Fruit fly (Drosophila melanogaster) whole organism, embryonic: ENCODE results near the gene CG13108.

ENCODE experiments used
- Antp ChIP-seq: fragments of 200-800 bp; sonication (Bioruptor generic); optimal IDR thresholded peaks from 3 replicates; lab custom pipeline; 2016; ENCODE audit warnings: missing biosample characterization, missing genetic modification characterization
- B-H1 ChIP-seq: fragments of 200-800 bp; sonication (Bioruptor generic); IDR thresholded peaks from 3 replicates; pipeline ENCODE4 v1.3.6; 2022; ENCODE audit warnings: missing biosample characterization, missing genetic modification characterization
- B-H2 ChIP-seq: fragments of 200-800 bp; sonication (Bioruptor generic); optimal IDR thresholded peaks from 2 replicates; lab custom pipeline; 2018; ENCODE audit warnings: missing biosample characterization, mild to moderate bottlenecking, missing genetic modification characterization
- CG1024 ChIP-seq: fragments of 200-800 bp; sonication (Bioruptor generic); IDR thresholded peaks from 2 replicates; pipeline ENCODE4 v1.3.6; 2022; ENCODE audit warnings: missing biosample characterization, missing genetic modification characterization
- CG13775 ChIP-seq: fragments of 200-800 bp; sonication (Bioruptor generic); optimal IDR thresholded peaks from 3 replicates; lab custom pipeline; 2017; ENCODE audit warnings: missing biosample characterization, mild to moderate bottlenecking, missing genetic modification characterization
- CG2875 ChIP-seq: fragments of 200-800 bp; sonication (Bioruptor generic); optimal IDR thresholded peaks from 2 replicates; lab custom pipeline; 2017; ENCODE audit warnings: missing biosample characterization, mild to moderate bottlenecking, missing genetic modification characterization, missing genetic modification reagents
- CG31441 ChIP-seq: fragments of 200-800 bp; sonication (Bioruptor generic); IDR thresholded peaks from 2 replicates; pipeline ENCODE4 v1.3.6; 2022; ENCODE audit warnings: missing biosample characterization, missing genetic modification characterization
- CG3163 ChIP-seq: fragments of 200-800 bp; sonication (Bioruptor generic); optimal IDR thresholded peaks from 3 replicates; lab custom pipeline; 2016; ENCODE audit warnings: missing biosample characterization, missing genetic modification characterization
- CG32772 ChIP-seq: fragments of 200-800 bp; sonication (Bioruptor generic); IDR thresholded peaks from 2 replicates; pipeline ENCODE4 v1.3.6; 2022; ENCODE audit warnings: missing biosample characterization, missing genetic modification characterization
- CG33213 ChIP-seq: fragments of 200-800 bp; sonication (Bioruptor generic); optimal IDR thresholded peaks from 3 replicates; lab custom pipeline; 2016; ENCODE audit warnings: missing biosample characterization, missing genetic modification characterization
- CG4282 ChIP-seq: fragments of 200-800 bp; sonication (Bioruptor generic); optimal IDR thresholded peaks from 2 replicates; lab custom pipeline; 2016; ENCODE audit warnings: missing biosample characterization, missing genetic modification characterization
- CG43689 ChIP-seq: fragments of 200-800 bp; sonication (Bioruptor generic); IDR thresholded peaks from 2 replicates; pipeline ENCODE4 v1.3.6; 2022; ENCODE audit warnings: missing biosample characterization, missing genetic modification characterization
- CG6791 ChIP-seq: fragments of 200-800 bp; sonication (Bioruptor generic); IDR thresholded peaks from 3 replicates; pipeline ENCODE4 v1.3.6; 2022; ENCODE audit warnings: missing biosample characterization, missing genetic modification characterization; ENCODE audit not compliant: partially characterized antibody
- CG7745 ChIP-seq: fragments of 200-800 bp; sonication (Bioruptor generic); optimal IDR thresholded peaks from 2 replicates; lab custom pipeline; 2018; ENCODE audit warnings: missing biosample characterization, mild to moderate bottlenecking, missing genetic modification characterization, moderate library complexity
- CG8290 ChIP-seq, 3 experiments: fragments of 200-800 bp; sonication (Bioruptor generic); optimal IDR thresholded peaks; 2 replicates each; lab custom pipeline; 2016 to 2019; ENCODE audit warnings: missing biosample characterization in 3 of 3, missing genetic modification characterization in 3 of 3, mild to moderate bottlenecking in 2 of 3, moderate library complexity in 1 of 3
- CG9817 ChIP-seq: fragments of 200-800 bp; sonication (Bioruptor generic); optimal IDR thresholded peaks from 2 replicates; lab custom pipeline; 2018; ENCODE audit warnings: missing biosample characterization, mild to moderate bottlenecking, missing genetic modification characterization, moderate library complexity
- CoRest ChIP-seq: fragments of 200-800 bp; sonication (Bioruptor generic); optimal IDR thresholded peaks from 3 replicates; lab custom pipeline; 2018; ENCODE audit warnings: missing biosample characterization, mild to moderate bottlenecking, missing genetic modification characterization, moderate library complexity
- Dip3 ChIP-seq: fragments of 200-800 bp; sonication (Bioruptor generic); optimal IDR thresholded peaks from 3 replicates; lab custom pipeline; 2016; ENCODE audit warnings: missing biosample characterization, missing genetic modification characterization
- Dref ChIP-seq: fragments of 200-800 bp; sonication (Bioruptor generic); IDR thresholded peaks from 2 replicates; pipeline ENCODE4 v1.3.6; 2022; ENCODE audit warnings: missing biosample characterization, missing genetic modification characterization
- ERR ChIP-seq: fragments of 200-800 bp; sonication (Bioruptor generic); optimal IDR thresholded peaks from 2 replicates; lab custom pipeline; 2016; ENCODE audit warnings: missing biosample characterization, missing genetic modification characterization
- Elba2 ChIP-seq: fragments of 200-800 bp; sonication (Bioruptor generic); optimal IDR thresholded peaks from 3 replicates; lab custom pipeline; 2016; ENCODE audit warnings: missing biosample characterization, missing genetic modification characterization
- Ets97D ChIP-seq: fragments of 200-800 bp; sonication (Bioruptor generic); optimal IDR thresholded peaks from 3 replicates; lab custom pipeline; 2016; ENCODE audit warnings: missing biosample characterization, missing genetic modification characterization
- Fer2 ChIP-seq: fragments of 200-800 bp; sonication (Bioruptor generic); optimal IDR thresholded peaks from 2 replicates; lab custom pipeline; 2018; ENCODE audit warnings: missing biosample characterization, mild to moderate bottlenecking, missing genetic modification characterization, moderate library complexity
- Gsc ChIP-seq: fragments of 200-800 bp; sonication (Bioruptor generic); IDR thresholded peaks from 2 replicates; pipeline ENCODE4 v1.3.6; 2022; ENCODE audit warnings: missing biosample characterization, missing genetic modification characterization
- H2.0 ChIP-seq: fragments of 200-800 bp; sonication (Bioruptor generic); IDR thresholded peaks from 2 replicates; pipeline ENCODE4 v1.3.6; 2022; ENCODE audit warnings: missing biosample characterization, missing genetic modification characterization
- HHEX ChIP-seq: fragments of 200-800 bp; sonication (Bioruptor generic); optimal IDR thresholded peaks from 3 replicates; lab custom pipeline; 2017; ENCODE audit warnings: missing biosample characterization, mild to moderate bottlenecking, missing genetic modification characterization, missing genetic modification reagents
- Hand ChIP-seq: fragments of 200-800 bp; sonication (Bioruptor generic); optimal IDR thresholded peaks from 2 replicates; lab custom pipeline; 2017; ENCODE audit warnings: mild to moderate bottlenecking, missing biosample characterization, missing genetic modification reagents, missing genetic modification characterization
- Hmr ChIP-seq: fragments of 200-800 bp; sonication (Bioruptor generic); optimal IDR thresholded peaks from 3 replicates; lab custom pipeline; 2017; ENCODE audit warnings: mild to moderate bottlenecking, missing biosample characterization, missing genetic modification reagents, missing genetic modification characterization
- Lhr ChIP-seq: fragments of 200-800 bp; sonication (Bioruptor generic); optimal IDR thresholded peaks from 3 replicates; lab custom pipeline; 2017; ENCODE audit warnings: mild to moderate bottlenecking, missing biosample characterization, missing genetic modification reagents, missing genetic modification characterization
- Mes4 ChIP-seq: fragments of 200-800 bp; sonication (Bioruptor generic); optimal IDR thresholded peaks from 2 replicates; lab custom pipeline; 2016; ENCODE audit warnings: missing biosample characterization, missing genetic modification characterization
- Oaz ChIP-seq: fragments of 200-800 bp; sonication (Bioruptor generic); IDR thresholded peaks from 2 replicates; pipeline ENCODE4 v1.3.6; 2022; ENCODE audit warnings: missing biosample characterization, missing genetic modification characterization
- Pdp1 ChIP-seq, 2 experiments: fragments of 200-800 bp; sonication (Bioruptor generic); optimal IDR thresholded peaks; 3 replicates each; lab custom pipeline; 2016; ENCODE audit warnings: missing biosample characterization in 2 of 2, missing genetic modification characterization in 2 of 2, mild to moderate bottlenecking in 1 of 2, moderate library complexity in 1 of 2
- Rx ChIP-seq: fragments of 200-800 bp; sonication (Bioruptor generic); IDR thresholded peaks from 2 replicates; pipeline ENCODE4 v1.3.6; 2022; ENCODE audit warnings: missing biosample characterization, missing genetic modification characterization
- Sry-β ChIP-seq: fragments of 200-800 bp; sonication (Bioruptor generic); optimal IDR thresholded peaks from 2 replicates; lab custom pipeline; 2018; ENCODE audit warnings: missing biosample characterization, mild to moderate bottlenecking, missing genetic modification characterization, moderate library complexity
- Ssrp ChIP-seq: fragments of 200-800 bp; sonication (Bioruptor generic); optimal IDR thresholded peaks from 2 replicates; lab custom pipeline; 2018; ENCODE audit warnings: missing biosample characterization, mild to moderate bottlenecking, missing genetic modification characterization, moderate library complexity
- abd-A ChIP-seq: fragments of 200-800 bp; sonication (Bioruptor generic); optimal IDR thresholded peaks from 3 replicates; lab custom pipeline; 2019; ENCODE audit warnings: missing biosample characterization, mild to moderate bottlenecking, missing genetic modification characterization, moderate library complexity
- ap ChIP-seq: fragments of 200-800 bp; sonication (Bioruptor generic); IDR thresholded peaks from 2 replicates; pipeline ENCODE4 v1.3.6; 2022; ENCODE audit warnings: missing biosample characterization, missing genetic modification characterization
- bab2 ChIP-seq: fragments of 200-800 bp; sonication (Bioruptor generic); optimal IDR thresholded peaks from 2 replicates; lab custom pipeline; 2016; ENCODE audit warnings: missing biosample characterization, missing genetic modification characterization
- fu2 ChIP-seq: fragments of 200-800 bp; sonication (Bioruptor generic); optimal IDR thresholded peaks from 2 replicates; lab custom pipeline; 2016; ENCODE audit warnings: missing biosample characterization, missing genetic modification characterization
- gfzf ChIP-seq: fragments of 200-800 bp; sonication (Bioruptor generic); optimal IDR thresholded peaks from 2 replicates; lab custom pipeline; 2016; ENCODE audit warnings: missing biosample characterization, mild to moderate bottlenecking, missing genetic modification characterization, moderate library complexity
- grn ChIP-seq: fragments of 200-800 bp; sonication (Bioruptor generic); optimal IDR thresholded peaks from 3 replicates; lab custom pipeline; 2017; ENCODE audit warnings: missing biosample characterization, missing genetic modification characterization
- lilli ChIP-seq: fragments of 200-800 bp; sonication (Bioruptor generic); optimal IDR thresholded peaks from 3 replicates; lab custom pipeline; 2016; ENCODE audit warnings: missing biosample characterization, missing genetic modification characterization
- mld ChIP-seq: fragments of 200-800 bp; sonication (Bioruptor generic); IDR thresholded peaks from 3 replicates; pipeline ENCODE4 v1.3.6; 2022; ENCODE audit warnings: missing biosample characterization, missing genetic modification characterization; ENCODE audit not compliant: partially characterized antibody
- odd ChIP-seq: fragments of 200-800 bp; sonication (Bioruptor generic); optimal IDR thresholded peaks from 2 replicates; lab custom pipeline; 2017; ENCODE audit warnings: missing biosample characterization, mild to moderate bottlenecking, missing genetic modification characterization
- pan ChIP-seq, 4 experiments: fragments of >200 bp in 3 of 4; fragments of 200-800 bp in 1 of 4; sonication (Bioruptor generic) in 1 of 4; optimal IDR thresholded peaks in 3 of 4; IDR thresholded peaks in 1 of 4; 2 replicates each; pipeline versions ENCODE4 v1.3.6 to Lab custom; 2017 to 2022; ENCODE audit warnings: missing biosample characterization in 2 of 4, missing genetic modification characterization in 2 of 4, mixed read lengths in 1 of 4
- peb ChIP-seq: fragments of 200-800 bp; sonication (Bioruptor generic); IDR thresholded peaks from 2 replicates; pipeline ENCODE4 v1.3.6; 2022; ENCODE audit warnings: missing biosample characterization, missing genetic modification characterization
- trh ChIP-seq: fragments of 200-800 bp; sonication (Bioruptor generic); optimal IDR thresholded peaks from 2 replicates; lab custom pipeline; 2016; ENCODE audit warnings: missing biosample characterization, missing genetic modification characterization
- wdn ChIP-seq: fragments of 200-800 bp; sonication (Bioruptor generic); IDR thresholded peaks from 2 replicates; pipeline ENCODE4 v1.3.6; 2022; ENCODE audit warnings: missing biosample characterization, missing genetic modification characterization
- wek ChIP-seq: fragments of 200-800 bp; sonication (Bioruptor generic); optimal IDR thresholded peaks from 3 replicates; lab custom pipeline; 2018; ENCODE audit warnings: missing biosample characterization, mild to moderate bottlenecking, missing genetic modification characterization, moderate library complexity

CG13108 gene

DNA sequence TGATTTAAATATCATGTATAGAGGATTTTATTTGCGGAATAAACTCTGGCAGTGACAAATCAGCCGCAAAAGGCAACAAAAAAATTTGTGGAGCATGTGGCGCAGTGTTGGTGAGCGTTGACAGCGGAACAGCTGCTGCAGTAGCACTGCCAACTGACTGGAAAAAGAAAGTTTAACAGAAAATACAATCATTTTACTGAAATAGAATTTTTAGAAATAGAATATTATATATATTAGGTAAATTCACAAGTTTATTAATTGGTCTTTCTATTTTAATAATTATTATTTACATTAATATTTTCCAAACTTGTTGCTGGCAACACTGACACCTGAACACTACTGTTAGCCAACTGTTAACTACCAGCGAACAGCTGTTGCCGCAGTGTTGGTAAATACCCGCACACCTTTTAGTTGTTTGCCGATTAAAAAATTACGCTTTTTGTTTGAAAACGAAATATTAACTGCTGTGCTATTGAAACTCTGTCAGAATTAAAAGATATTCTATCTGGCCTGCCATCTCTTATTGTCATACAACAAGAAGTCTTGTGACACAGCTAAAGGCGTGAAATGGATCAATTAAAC, 2.5 kb downstream of the CG13108 start, which contains the start of the genes CG9586 and tai (continued):
- TF ChIP-seq CG9817 (tag; lab: Kevin White, UChicago) (peak; percentile 81), pan (optimal IDR thresholded peaks at IDR 0.05; lab: Kevin White, UChicago) (no peak), pan (GFP tag; optimal IDR thresholded peaks at IDR 0.05 in 1 of 2, IDR thresholded peaks at IDR 0.05 in 1 of 2) (peak in 1 of 2 experiments; percentile 88), Ssrp (tag; lab: Kevin White, UChicago) (peak; percentile 74), grn (GFP tag; lab: Kevin White, UChicago) (no peak), Dref (GFP tag; lab: Robert Waterston, UW) (no peak), CG32772 (GFP tag; lab: Robert Waterston, UW) (no peak; the same call in 1 of the 2 replicates), Hand (GFP tag; lab: Kevin White, UChicago) (peak; percentile 56), Antp (peak; percentile 49), bab2 (GFP tag; lab: Kevin White, UChicago) (peak; percentile 45), trh (GFP tag; lab: Kevin White, UChicago) (no peak), Sry-β (GFP tag; lab: Kevin White, UChicago) (peak; percentile 39), CG1024 (peak; percentile 53; the same call in 1 of the 2 replicates), abd-A (tag; lab: Kevin White, UChicago) (no peak), odd (GFP tag; lab: Kevin White, UChicago) (peak; percentile 83), wek (GFP tag; lab: Kevin White, UChicago) (no peak), Rx (no peak), ERR (GFP tag; lab: Kevin White, UChicago) (no peak), Fer2 (tag; lab: Kevin White, UChicago) (peak; percentile 59), CoRest (tag; lab: Kevin White, UChicago) (peak; percentile 88), CG8290 (GFP tag; optimal IDR thresholded peaks at IDR 0.05; lab: Kevin White, UChicago) (peak; percentile 58), CG8290 (tag; optimal IDR thresholded peaks at IDR 0.05; lab: Kevin White, UChicago) (peak; percentile 65), Gsc (no peak), lilli (GFP tag; lab: Kevin White, UChicago) (peak; percentile 86), Oaz (GFP tag; lab: Robert Waterston, UW) (no peak), CG2875 (GFP tag; lab: Kevin White, UChicago) (peak; percentile 44), CG43689 (GFP tag; lab: Robert Waterston, UW) (0 out of 2 replicates have a peak, but pooled peaks have one; percentile 27), CG13775 (GFP tag; lab: Kevin White, UChicago) (peak; percentile 93), CG3163 (GFP tag; lab: Kevin White, UChicago) (no peak), H2.0 (peak; percentile 77), Elba2 (no peak), Ets97D (peak; percentile 61), Hmr (GFP tag; lab: Kevin White, UChicago) (peak; percentile 90), Pdp1 (GFP tag; optimal IDR thresholded peaks at IDR 0.05; lab: Kevin White, UChicago) (peak; percentile 4 to 53), ap (GFP tag; lab: Robert Waterston, UW) (peak; percentile 67), Dip3 (GFP tag; lab: Kevin White, UChicago) (peak; percentile 27), Mes4 (GFP tag; lab: Kevin White, UChicago) (no peak), gfzf (no peak), fu2 (GFP tag; lab: Kevin White, UChicago) (no peak), mld (GFP tag; lab: Robert Waterston, UW) (no peak), CG33213 (peak; percentile 20), wdn (GFP tag; lab: Robert Waterston, UW) (peak; percentile 77), CG4282 (GFP tag; lab: Kevin White, UChicago) (no peak), peb (GFP tag; lab: Robert Waterston, UW) (peak; percentile 66), CG7745 (tag; lab: Kevin White, UChicago) (no peak), HHEX (GFP tag; lab: Kevin White, UChicago) (peak; percentile 72), Lhr (GFP tag; lab: Kevin White, UChicago) (peak; percentile 80), CG6791 (no peak; the same call in 2 of the 3 replicates), CG31441 (GFP tag; lab: Robert Waterston, UW) (peak; percentile 89), B-H2 (GFP tag; lab: Kevin White, UChicago) (peak; percentile 85), B-H1 (GFP tag; lab: Robert Waterston, UW) (peak; percentile 66; the same call in 1 of the 3 replicates)
